Fruit fly (Drosophila melanogaster) whole organism, embryonic: ENCODE results near the gene CG31125.

Experiments used
- Aef1 ChIP-seq: fragments of 200-800 bp; sonication (Bioruptor generic); IDR thresholded peaks from 3 replicates; pipeline ENCODE4 v1.3.6; 2022; ENCODE audit warnings: missing biosample characterization, missing genetic modification characterization
- Atf-2 ChIP-seq: fragments of 200-800 bp; sonication (Bioruptor generic); optimal IDR thresholded peaks from 2 replicates; lab custom pipeline; 2016; ENCODE audit warnings: missing biosample characterization, missing genetic modification characterization
- CG12104 ChIP-seq: fragments of 200-800 bp; sonication (Bioruptor generic); optimal IDR thresholded peaks from 3 replicates; lab custom pipeline; 2016; ENCODE audit warnings: missing biosample characterization, missing genetic modification characterization
- CG14860 ChIP-seq: fragments of 200-800 bp; sonication (Bioruptor generic); IDR thresholded peaks from 3 replicates; pipeline ENCODE4 v1.3.6; 2022; ENCODE audit warnings: missing biosample characterization, missing genetic modification characterization; ENCODE audit not compliant: partially characterized antibody
- CG15073 ChIP-seq: fragments of 200-800 bp; sonication (Bioruptor generic); optimal IDR thresholded peaks from 2 replicates; lab custom pipeline; 2016; ENCODE audit warnings: missing biosample characterization, missing genetic modification characterization
- CG15514 ChIP-seq: fragments of 200-800 bp; sonication (Bioruptor generic); optimal IDR thresholded peaks from 3 replicates; lab custom pipeline; 2017; ENCODE audit warnings: missing biosample characterization, missing genetic modification characterization, mild to moderate bottlenecking, moderate library complexity, missing genetic modification reagents
- CG1603 ChIP-seq: fragments of 200-800 bp; sonication (Bioruptor generic); optimal IDR thresholded peaks from 2 replicates; lab custom pipeline; 2019; ENCODE audit warnings: missing biosample characterization, mild to moderate bottlenecking, missing genetic modification characterization, moderate library complexity
- CG17385 ChIP-seq: fragments of 200-800 bp; sonication (Bioruptor generic); optimal IDR thresholded peaks from 3 replicates; lab custom pipeline; 2018; ENCODE audit warnings: missing biosample characterization, mild to moderate bottlenecking, missing genetic modification characterization
- CG17612 ChIP-seq: fragments of 200-800 bp; sonication (Bioruptor generic); IDR thresholded peaks from 2 replicates; pipeline ENCODE4 v1.3.6; 2022; ENCODE audit warnings: missing biosample characterization, missing genetic modification characterization
- CG18619 ChIP-seq: fragments of 200-800 bp; sonication (Bioruptor generic); optimal IDR thresholded peaks from 3 replicates; lab custom pipeline; 2017; ENCODE audit warnings: missing biosample characterization, mild to moderate bottlenecking, missing genetic modification characterization
- CG18764 ChIP-seq: fragments of 200-800 bp; sonication (Bioruptor generic); optimal IDR thresholded peaks from 3 replicates; lab custom pipeline; 2016; ENCODE audit warnings: missing biosample characterization, missing genetic modification characterization
- CG30020 ChIP-seq: fragments of 200-800 bp; optimal IDR thresholded peaks from 2 replicates; lab custom pipeline; 2019; ENCODE audit warnings: missing biosample characterization, mild to moderate bottlenecking, missing genetic modification characterization, moderate library complexity
- CG3065 ChIP-seq: fragments of 200-800 bp; sonication (Bioruptor generic); optimal IDR thresholded peaks from 2 replicates; lab custom pipeline; 2016; ENCODE audit warnings: missing biosample characterization, missing genetic modification characterization
- CG3163 ChIP-seq: fragments of 200-800 bp; sonication (Bioruptor generic); optimal IDR thresholded peaks from 3 replicates; lab custom pipeline; 2016; ENCODE audit warnings: missing biosample characterization, missing genetic modification characterization
- CG32767 ChIP-seq: fragments of 200-800 bp; sonication (Bioruptor generic); IDR thresholded peaks from 2 replicates; pipeline ENCODE4 v1.3.6; 2022; ENCODE audit warnings: missing biosample characterization, missing genetic modification characterization
- CG4854 ChIP-seq: fragments of 200-800 bp; sonication (Bioruptor generic); optimal IDR thresholded peaks from 2 replicates; lab custom pipeline; 2016; ENCODE audit warnings: missing biosample characterization, missing genetic modification characterization, inconsistent platforms
- CG6689 ChIP-seq: fragments of 200-800 bp; sonication (Bioruptor generic); IDR thresholded peaks from 2 replicates; pipeline ENCODE4 v1.3.6; 2022; ENCODE audit warnings: missing biosample characterization, missing genetic modification characterization
- CG6813 ChIP-seq: fragments of 200-800 bp; sonication (Bioruptor generic); optimal IDR thresholded peaks from 2 replicates; lab custom pipeline; 2017; ENCODE audit warnings: missing biosample characterization, missing genetic modification characterization, mild to moderate bottlenecking, moderate library complexity, missing genetic modification reagents
- CG9797 ChIP-seq: fragments of 200-800 bp; sonication (Bioruptor generic); optimal IDR thresholded peaks from 3 replicates; lab custom pipeline; 2018; ENCODE audit warnings: missing biosample characterization, mild to moderate bottlenecking, missing genetic modification characterization
- Chrac-16 ChIP-seq: fragments of 200-800 bp; sonication (Bioruptor generic); optimal IDR thresholded peaks from 3 replicates; lab custom pipeline; 2016; ENCODE audit warnings: missing biosample characterization, missing genetic modification characterization
- Dll ChIP-seq: fragments of 200-800 bp; sonication (Bioruptor generic); IDR thresholded peaks from 4 replicates; pipeline ENCODE4 v1.3.6; 2022; ENCODE audit warnings: missing biosample characterization, missing genetic modification characterization; ENCODE audit not compliant: partially characterized antibody
- Doc3 ChIP-seq: fragments of 200-800 bp; sonication (Bioruptor generic); IDR thresholded peaks from 3 replicates; pipeline ENCODE4 v1.3.6; 2022; ENCODE audit warnings: missing biosample characterization, missing genetic modification characterization; ENCODE audit not compliant: partially characterized antibody
- Ets65A ChIP-seq: fragments of 200-800 bp; sonication (Bioruptor generic); peaks from one replicate; lab custom pipeline; 2016; ENCODE audit warnings: missing biosample characterization, missing genetic modification characterization
- Fer3 ChIP-seq: fragments of 200-800 bp; sonication (Bioruptor generic); optimal IDR thresholded peaks from 2 replicates; lab custom pipeline; 2018; ENCODE audit warnings: missing biosample characterization, mild to moderate bottlenecking, missing genetic modification characterization, moderate library complexity
- Gsc ChIP-seq: fragments of 200-800 bp; sonication (Bioruptor generic); IDR thresholded peaks from 2 replicates; pipeline ENCODE4 v1.3.6; 2022; ENCODE audit warnings: missing biosample characterization, missing genetic modification characterization
- HLH54F ChIP-seq: fragments of 200-800 bp; sonication (Bioruptor generic); optimal IDR thresholded peaks from 3 replicates; lab custom pipeline; 2016; ENCODE audit warnings: missing biosample characterization, missing genetic modification characterization
- Hsf ChIP-seq: fragments of 200-800 bp; sonication (Bioruptor generic); optimal IDR thresholded peaks from 3 replicates; lab custom pipeline; 2016; ENCODE audit warnings: missing biosample characterization, missing genetic modification characterization
- Mad ChIP-seq: fragments of 200-800 bp; sonication (Bioruptor generic); optimal IDR thresholded peaks from 2 replicates; lab custom pipeline; 2016; ENCODE audit warnings: missing biosample characterization, missing genetic modification characterization
- Oli ChIP-seq: fragments of 200-800 bp; sonication (Bioruptor generic); optimal IDR thresholded peaks from 2 replicates; lab custom pipeline; 2018; ENCODE audit warnings: missing biosample characterization, mild to moderate bottlenecking, missing genetic modification characterization, moderate library complexity
- PHDP ChIP-seq: fragments of 200-800 bp; sonication (Bioruptor generic); optimal IDR thresholded peaks from 3 replicates; lab custom pipeline; 2018; ENCODE audit warnings: missing biosample characterization, mild to moderate bottlenecking, missing genetic modification characterization, moderate library complexity
- Stat92E ChIP-seq, 3 experiments: fragments of >200 bp in 2 of 3; fragments of 200-800 bp in 1 of 3; sonication (Bioruptor generic) in 1 of 3; optimal IDR thresholded peaks; 2 replicates each; lab custom pipeline; 2017 to 2019; ENCODE audit warnings: missing biosample characterization in 3 of 3, missing genetic modification characterization in 3 of 3, mild to moderate bottlenecking in 1 of 3, moderate library complexity in 1 of 3
- Xrp1 ChIP-seq: fragments of 200-800 bp; sonication (Bioruptor generic); IDR thresholded peaks from 2 replicates; pipeline ENCODE4 v1.3.6; 2022; ENCODE audit warnings: missing biosample characterization, missing genetic modification characterization
- al ChIP-seq: fragments of 200-800 bp; sonication (Bioruptor generic); IDR thresholded peaks from 2 replicates; pipeline ENCODE4 v1.3.6; 2022; ENCODE audit warnings: missing biosample characterization, missing genetic modification characterization
- caup ChIP-seq: fragments of 200-800 bp; sonication (Bioruptor generic); optimal IDR thresholded peaks from 3 replicates; lab custom pipeline; 2017; ENCODE audit warnings: missing biosample characterization, mild to moderate bottlenecking, missing genetic modification characterization, moderate library complexity; ENCODE audit not compliant: severe bottlenecking
- emc ChIP-seq: fragments of 200-800 bp; sonication (Bioruptor generic); optimal IDR thresholded peaks from 2 replicates; lab custom pipeline; 2016; ENCODE audit warnings: missing biosample characterization, missing genetic modification characterization
- ftz-f1 ChIP-seq: fragments of 200-800 bp; sonication (Bioruptor generic); optimal IDR thresholded peaks from 2 replicates; lab custom pipeline; 2016; ENCODE audit warnings: missing biosample characterization, missing genetic modification characterization
- grn ChIP-seq: fragments of 200-800 bp; sonication (Bioruptor generic); optimal IDR thresholded peaks from 3 replicates; lab custom pipeline; 2017; ENCODE audit warnings: missing biosample characterization, missing genetic modification characterization
- inv ChIP-seq: fragments of 200-800 bp; sonication (Bioruptor generic); IDR thresholded peaks from 2 replicates; pipeline ENCODE4 v1.3.6; 2022; ENCODE audit warnings: missing biosample characterization, missing genetic modification characterization; ENCODE audit not compliant: partially characterized antibody
- kay ChIP-seq: fragments of 200-800 bp; sonication (Bioruptor generic); optimal IDR thresholded peaks from 2 replicates; lab custom pipeline; 2016; ENCODE audit warnings: missing biosample characterization, missing genetic modification characterization
- lab ChIP-seq: fragments of 200-800 bp; sonication (Bioruptor generic); optimal IDR thresholded peaks from 3 replicates; lab custom pipeline; 2017; ENCODE audit warnings: missing biosample characterization, missing genetic modification characterization, mild to moderate bottlenecking, moderate library complexity, missing genetic modification reagents
- nau ChIP-seq: fragments of 200-800 bp; sonication (Bioruptor generic); optimal IDR thresholded peaks from 3 replicates; lab custom pipeline; 2017; ENCODE audit warnings: missing biosample characterization, mild to moderate bottlenecking, missing genetic modification characterization, missing genetic modification reagents
- nmo ChIP-seq: fragments of 200-800 bp; sonication (Bioruptor generic); optimal IDR thresholded peaks from 2 replicates; lab custom pipeline; 2018; ENCODE audit warnings: missing biosample characterization, mild to moderate bottlenecking, missing genetic modification characterization, moderate library complexity
- oc ChIP-seq: fragments of 200-800 bp; sonication (Bioruptor generic); optimal IDR thresholded peaks from 2 replicates; lab custom pipeline; 2018; ENCODE audit warnings: missing biosample characterization, mild to moderate bottlenecking, missing genetic modification characterization, moderate library complexity
- otp ChIP-seq: fragments of 200-800 bp; sonication (Bioruptor generic); IDR thresholded peaks from 3 replicates; pipeline ENCODE4, ENCODE4 v1.3.6; 2022; ENCODE audit warnings: missing biosample characterization, missing genetic modification characterization
- p53 ChIP-seq: fragments of 200-800 bp; sonication (Bioruptor generic); optimal IDR thresholded peaks from 2 replicates; lab custom pipeline; 2016; ENCODE audit warnings: missing biosample characterization, missing genetic modification characterization
- pfk ChIP-seq: fragments of 200-800 bp; sonication (Bioruptor generic); optimal IDR thresholded peaks from 2 replicates; lab custom pipeline; 2018; ENCODE audit warnings: missing biosample characterization, mild to moderate bottlenecking, missing genetic modification characterization, moderate library complexity
- ro ChIP-seq: fragments of 200-800 bp; sonication (Bioruptor generic); IDR thresholded peaks from 2 replicates; pipeline ENCODE4 v1.3.6; 2022; ENCODE audit warnings: missing biosample characterization, missing genetic modification characterization
- shn ChIP-seq: fragments of 200-800 bp; sonication (Bioruptor generic); optimal IDR thresholded peaks from 3 replicates; lab custom pipeline; 2016; ENCODE audit warnings: missing biosample characterization, missing genetic modification characterization
- tio ChIP-seq: fragments of 200-800 bp; sonication (Bioruptor generic); optimal IDR thresholded peaks from 2 replicates; lab custom pipeline; 2017; ENCODE audit warnings: missing biosample characterization, missing genetic modification characterization, inconsistent platforms
- usp ChIP-seq: fragments of >200 bp; optimal IDR thresholded peaks from 2 replicates; lab custom pipeline; 2017; ENCODE audit warnings: missing biosample characterization, missing genetic modification characterization
- zf30C ChIP-seq: fragments of 200-800 bp; sonication (Bioruptor generic); optimal IDR thresholded peaks from 3 replicates; lab custom pipeline; 2018; ENCODE audit warnings: missing biosample characterization, mild to moderate bottlenecking, missing genetic modification characterization

Gene CG31125

dm6 chr3R:24625517-24625925 lies 29.1 kb downstream of the CG31125 start, which contains the start of the genes Syx18 and atl (continued):
- TF ChIP-seq Hsf (GFP tag; lab: Kevin White, UChicago), result no peak
- no peak for TF ChIP-seq tio
- TF ChIP-seq al (GFP tag; lab: Robert Waterston, UW), result no peak
- no peak for TF ChIP-seq CG15073 (GFP tag; lab: Kevin White, UChicago)
- TF ChIP-seq shn (GFP tag; lab: Kevin White, UChicago), result peak; percentile 17
- peak; percentile 35 for TF ChIP-seq nau (GFP tag; lab: Kevin White, UChicago)
- no peak for TF ChIP-seq Xrp1
- no peak for TF ChIP-seq pfk (GFP tag; lab: Kevin White, UChicago)
- TF ChIP-seq CG18619 (GFP tag; lab: Kevin White, UChicago), result no peak
- no peak for TF ChIP-seq Dll (GFP tag; lab: Robert Waterston, UW)
- TF ChIP-seq Stat92E (GFP tag; optimal IDR thresholded peaks at IDR 0.05; lab: Kevin White, UChicago), result no peak
- no peak for TF ChIP-seq otp (GFP tag; lab: Robert Waterston, UW)
- TF ChIP-seq emc, result no peak
- peak; percentile 100 for TF ChIP-seq CG9797 (GFP tag; lab: Kevin White, UChicago)
- TF ChIP-seq CG3065, result no peak
- peak; percentile 7 for TF ChIP-seq Mad
- no peak for TF ChIP-seq CG32767 (GFP tag; lab: Robert Waterston, UW)
- TF ChIP-seq CG30020 (tag; lab: Kevin White, UChicago), result peak; percentile 26
- no peak for TF ChIP-seq CG6689
- TF ChIP-seq CG12104 (GFP tag; lab: Kevin White, UChicago), result no peak
- TF ChIP-seq p53, result no peak
- TF ChIP-seq Ets65A (GFP tag; lab: Kevin White, UChicago), result peak; percentile 90
- no peak for TF ChIP-seq zf30C (GFP tag; lab: Kevin White, UChicago)
- TF ChIP-seq CG6813 (GFP tag; lab: Kevin White, UChicago), result no peak
- peak; percentile 9 for TF ChIP-seq ftz-f1 (GFP tag; lab: Kevin White, UChicago)
- no peak for TF ChIP-seq inv (GFP tag; lab: Robert Waterston, UW)
- no peak for TF ChIP-seq grn (GFP tag; lab: Kevin White, UChicago)
- TF ChIP-seq CG14860 (GFP tag; lab: Robert Waterston, UW), result no peak
- no peak for TF ChIP-seq ro (GFP tag; lab: Robert Waterston, UW)
- no peak for TF ChIP-seq Chrac-16 (GFP tag; lab: Kevin White, UChicago)
- TF ChIP-seq kay (GFP tag; lab: Kevin White, UChicago), result no peak
- TF ChIP-seq CG3163, result no peak
- no peak for TF ChIP-seq Fer3 (tag; lab: Kevin White, UChicago)
- no peak for TF ChIP-seq Gsc (GFP tag; lab: Robert Waterston, UW)
- TF ChIP-seq CG4854 (GFP tag; lab: Kevin White, UChicago), result no peak
- no peak for TF ChIP-seq CG18764 (GFP tag; lab: Kevin White, UChicago)
- TF ChIP-seq Aef1, result 0 out of 3 replicates have a peak, but pooled peaks have one; percentile 14
- TF ChIP-seq caup (GFP tag; lab: Kevin White, UChicago), result peak; percentile 23
- no peak for TF ChIP-seq Doc3 (GFP tag; lab: Robert Waterston, UW)
- TF ChIP-seq CG17385, result no peak
- peak; percentile 51 for TF ChIP-seq nmo (GFP tag; lab: Kevin White, UChicago)
- TF ChIP-seq Oli (tag; lab: Kevin White, UChicago), result no peak
- TF ChIP-seq HLH54F (GFP tag; lab: Kevin White, UChicago), result peak; percentile 15
- TF ChIP-seq oc, result no peak
- peak; percentile 32 for TF ChIP-seq PHDP
- peak; percentile 55 for TF ChIP-seq CG15514 (GFP tag; lab: Kevin White, UChicago)
- TF ChIP-seq CG17612 (GFP tag; lab: Robert Waterston, UW), result no peak
- peak; percentile 31 for TF ChIP-seq lab (GFP tag; lab: Kevin White, UChicago)
- no peak for TF ChIP-seq Atf-2
- TF ChIP-seq CG1603 (tag; lab: Kevin White, UChicago), result peak; percentile 90
- no peak for TF ChIP-seq usp (GFP tag; lab: Kevin White, UChicago)
